Fruit fly (Drosophila melanogaster): ENCODE results near the gene VhaAC39-2.

The VhaAC39-2 gene

DNA sequence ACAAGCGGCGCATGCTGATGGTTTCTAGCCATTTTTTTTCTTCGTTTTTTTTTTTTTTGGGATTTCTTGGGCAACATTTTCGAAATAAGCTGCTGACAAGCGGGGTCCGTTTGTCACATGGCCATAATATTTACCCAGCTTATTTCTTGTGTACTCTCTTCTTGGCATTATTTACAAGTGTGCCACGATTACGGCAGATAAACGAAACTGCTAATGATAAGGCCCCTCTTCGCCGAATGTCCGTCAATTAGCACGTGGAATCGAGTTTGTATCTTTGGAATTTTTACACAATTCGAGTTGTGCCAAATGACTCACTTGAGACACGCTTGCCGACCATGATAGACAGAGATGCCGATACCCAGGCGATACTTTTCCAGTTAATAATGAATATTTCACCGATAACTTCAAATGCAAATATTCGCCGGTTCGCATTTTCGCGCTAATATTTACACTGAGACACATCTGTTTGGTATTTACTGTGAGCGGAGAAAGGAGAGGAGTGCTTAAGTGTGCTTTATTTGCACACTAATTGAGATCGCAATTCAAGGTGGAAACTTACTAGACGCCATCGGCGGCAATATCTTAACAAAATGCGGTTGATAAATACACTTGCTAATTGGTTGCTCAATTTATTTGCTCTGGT, 17.4 kb upstream of the VhaAC39-2 start (continued):
- peak; percentile 46 for TF ChIP-seq CG2875 (GFP tag; optimal IDR thresholded peaks at IDR 0.05)
- peak in 1 of 2 experiments; percentile 48 for TF ChIP-seq Pdp1 (GFP tag; optimal IDR thresholded peaks at IDR 0.05)
- TF ChIP-seq cas (GFP tag; IDR thresholded peaks at IDR 0.05) = no peak
- TF ChIP-seq CG2116 (GFP tag; optimal IDR thresholded peaks at IDR 0.05) = no peak
- TF ChIP-seq CG3726 (GFP tag; IDR thresholded peaks at IDR 0.05) = no peak
- no peak for TF ChIP-seq Mad (GFP tag; optimal IDR thresholded peaks at IDR 0.05)
- no peak for TF ChIP-seq Chrac-16 (GFP tag; optimal IDR thresholded peaks at IDR 0.05)
- no peak; the same call in 1 of the 2 replicates for TF ChIP-seq Taf1 (GFP tag; IDR thresholded peaks at IDR 0.05)
- no peak for TF ChIP-seq inv (GFP tag; IDR thresholded peaks at IDR 0.05; ENCODE audit: partially characterized antibody)
- peak; percentile 42 for TF ChIP-seq pho (GFP tag; optimal IDR thresholded peaks at IDR 0.05)
- no peak for TF ChIP-seq trem (tag; optimal IDR thresholded peaks at IDR 0.05)
- TF ChIP-seq jumu (GFP tag; optimal IDR thresholded peaks at IDR 0.05) = no peak
- peak; percentile 10; the same call in 1 of the 3 replicates for TF ChIP-seq vnd (GFP tag; IDR thresholded peaks at IDR 0.05; ENCODE audit: partially characterized antibody)
- TF ChIP-seq row (GFP tag; IDR thresholded peaks at IDR 0.05) = peak; percentile 6; the same call in 1 of the 3 replicates
- TF ChIP-seq p53 (GFP tag; optimal IDR thresholded peaks at IDR 0.05) = no peak
- peak; percentile 49; the same call in 1 of the 2 replicates for TF ChIP-seq CG14014 (GFP tag; IDR thresholded peaks at IDR 0.05)
- TF ChIP-seq Eip74EF (GFP tag; optimal IDR thresholded peaks at IDR 0.05) = no peak
- TF ChIP-seq CG6813 (GFP tag; optimal IDR thresholded peaks at IDR 0.05) = peak; percentile 65
- peak; percentile 20 for TF ChIP-seq kni (GFP tag; optimal IDR thresholded peaks at IDR 0.05)
- peak; percentile 25 for TF ChIP-seq NfI (GFP tag; optimal IDR thresholded peaks at IDR 0.05)
- peak; percentile 29; the same call in 1 of the 2 replicates for TF ChIP-seq CG10959 (GFP tag; IDR thresholded peaks at IDR 0.05)
- no peak for TF ChIP-seq fru (optimal IDR thresholded peaks at IDR 0.05)
- TF ChIP-seq E2f2 (GFP tag; IDR thresholded peaks at IDR 0.05) = 0 out of 2 replicates have a peak, but pooled peaks have one; percentile 21
- peak; percentile 35; the same call in 1 of the 3 replicates for TF ChIP-seq tgo (GFP tag; IDR thresholded peaks at IDR 0.05)
- TF ChIP-seq sc (optimal IDR thresholded peaks at IDR 0.05) = no peak
- no peak for TF ChIP-seq sc (GFP tag; optimal IDR thresholded peaks at IDR 0.05)
- peak; percentile 29 for TF ChIP-seq Dad (GFP tag; optimal IDR thresholded peaks at IDR 0.05)
- no peak for TF ChIP-seq Bgb (GFP tag; IDR thresholded peaks at IDR 0.05; ENCODE audit: partially characterized antibody)
- TF ChIP-seq Spps (tag; optimal IDR thresholded peaks at IDR 0.05) = no peak
- TF ChIP-seq D (optimal IDR thresholded peaks at IDR 0.05) = no peak
- TF ChIP-seq D (GFP tag; optimal IDR thresholded peaks at IDR 0.05) = peak; percentile 2
- TF ChIP-seq sima (GFP tag; optimal IDR thresholded peaks at IDR 0.05) = no peak
- no peak for TF ChIP-seq CG3847 (GFP tag; IDR thresholded peaks at IDR 0.05)
- TF ChIP-seq CG14965 (GFP tag; optimal IDR thresholded peaks at IDR 0.05; ENCODE audit: borderline replicate concordance) = peak; percentile 41
- no peak for TF ChIP-seq CG10979 (tag; optimal IDR thresholded peaks at IDR 0.05)
- no peak for TF ChIP-seq CG8089 (GFP tag; optimal IDR thresholded peaks at IDR 0.05)
- TF ChIP-seq Sin3A (optimal IDR thresholded peaks at IDR 0.05) = no peak
- no peak for TF ChIP-seq CG17612 (GFP tag; IDR thresholded peaks at IDR 0.05)
- no peak for TF ChIP-seq gsb (GFP tag; IDR thresholded peaks at IDR 0.05)
- TF ChIP-seq disco-r (GFP tag; optimal IDR thresholded peaks at IDR 0.05) = no peak
- TF ChIP-seq zen (tag; optimal IDR thresholded peaks at IDR 0.05) = no peak
- peak; percentile 31 for TF ChIP-seq CG8281 (tag; optimal IDR thresholded peaks at IDR 0.05)
- peak; percentile 66 for TF ChIP-seq CG13296 (GFP tag; optimal IDR thresholded peaks at IDR 0.05)
- TF ChIP-seq luna (GFP tag; optimal IDR thresholded peaks at IDR 0.05) = no peak
- no peak for TF ChIP-seq pum (GFP tag; optimal IDR thresholded peaks at IDR 0.05)
- TF ChIP-seq Hr51 (GFP tag; optimal IDR thresholded peaks at IDR 0.05) = no peak
- TF ChIP-seq pnt (GFP tag; optimal IDR thresholded peaks at IDR 0.05) = no peak
- TF ChIP-seq zen2 (GFP tag; IDR thresholded peaks at IDR 0.05; ENCODE audit: partially characterized antibody) = no peak
- peak; percentile 37 for TF ChIP-seq lbe (GFP tag; optimal IDR thresholded peaks at IDR 0.05)
- 0 out of 3 replicates have a peak, but pooled peaks have one; percentile 19 for TF ChIP-seq zfh1 (GFP tag; IDR thresholded peaks at IDR 0.05)

All from whole organism, embryonic.